Fruit fly (Drosophila melanogaster) S2 (cell line): Measurements from ENCODE around the gene PolE2.

Source experiments
- CG8478 ChIP-seq: fragments of >200 bp; optimal IDR thresholded peaks from 2 replicates; lab custom pipeline; 2018
- CTCF ChIP-seq, 2 experiments: fragments of >200 bp; optimal IDR thresholded peaks; 2 replicates each; lab custom pipeline; 2018

Gene PolE2

dm6 chr3L:5906599-5906998 is 9.4 kb upstream of the PolE2 start, which contains the start of gene CG10486:
CG10486 (minus strand) TSS chr3L:5906699.
- TF ChIP-seq CTCF (optimal IDR thresholded peaks at IDR 0.05; lab: Kevin White, UChicago) (no peak), CG8478 (lab: Kevin White, UChicago) (no peak)

- no peak for TF ChIP-seq CTCF (optimal IDR thresholded peaks at IDR 0.05; lab: Kevin White, UChicago)
- no peak for TF ChIP-seq CG8478 (lab: Kevin White, UChicago)
These were observed 6.7 kb upstream of the PolE2 start, which contains the start of gene CG32413 for dm6 chr3L:5903955-5904354. CG32413 (minus strand) TSS chr3L:5904055.

DNA sequence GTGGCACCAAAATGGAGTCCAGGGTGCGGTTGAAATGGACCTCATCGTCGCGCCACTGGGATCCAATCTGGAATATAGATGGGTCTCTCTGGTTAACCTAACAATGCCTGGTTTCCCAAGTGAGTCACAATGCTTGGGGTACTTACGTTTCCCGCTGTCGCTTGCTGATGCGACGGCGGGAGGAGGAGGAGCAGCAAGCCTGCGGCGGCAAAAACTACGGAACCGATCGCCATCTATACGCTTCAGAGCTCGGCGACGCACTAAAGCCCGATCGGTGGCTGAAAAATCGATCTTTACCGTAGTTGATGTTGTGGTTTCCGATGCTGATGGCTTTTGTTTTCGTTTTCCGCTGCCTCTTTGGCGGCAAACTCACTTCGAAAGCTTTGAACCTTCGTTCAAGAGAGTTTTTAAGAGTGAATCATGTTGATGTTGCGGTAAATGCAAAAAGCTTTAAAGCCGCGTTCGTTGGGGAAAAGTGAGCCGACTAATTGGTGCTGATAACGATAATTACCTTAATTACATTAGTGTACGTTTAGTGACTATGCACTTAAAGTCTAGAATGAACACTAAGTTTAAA is 5.0 kb upstream of the PolE2 start, which contains the start of gene QC:
Gene QC (minus strand): TSS at position 268 of the 577 bp plus-strand sequence.
- TF ChIP-seq CG8478 (lab: Kevin White, UChicago): no peak
- TF ChIP-seq CTCF (optimal IDR thresholded peaks at IDR 0.05; lab: Kevin White, UChicago): no peak

dm6 chr3L:5899305-5899704 is 2.1 kb upstream of the PolE2 start, which contains the start of gene CG32409:
CG32409 (plus strand) TSS chr3L:5899528.
- TF ChIP-seq CTCF (optimal IDR thresholded peaks at IDR 0.05; lab: Kevin White, UChicago) (peak in 1 of 2 experiments; percentile 36), CG8478 (lab: Kevin White, UChicago) (no peak)

- TF ChIP-seq CTCF (optimal IDR thresholded peaks at IDR 0.05; lab: Kevin White, UChicago) (no peak), CG8478 (lab: Kevin White, UChicago) (no peak)
These were observed 4.2 kb downstream of the PolE2 start for dm6 chr3L:5893063-5893462.

- no peak for TF ChIP-seq CTCF (optimal IDR thresholded peaks at IDR 0.05; lab: Kevin White, UChicago)
- no peak for TF ChIP-seq CG8478 (lab: Kevin White, UChicago)
These were observed 5.4 kb downstream of the PolE2 start for dm6 chr3L:5891812-5892211.

- no peak for TF ChIP-seq CTCF (optimal IDR thresholded peaks at IDR 0.05; lab: Kevin White, UChicago)
- TF ChIP-seq CG8478 (lab: Kevin White, UChicago): no peak
These were observed 6.1 kb downstream of the PolE2 start for dm6 chr3L:5891114-5891513.

DNA sequence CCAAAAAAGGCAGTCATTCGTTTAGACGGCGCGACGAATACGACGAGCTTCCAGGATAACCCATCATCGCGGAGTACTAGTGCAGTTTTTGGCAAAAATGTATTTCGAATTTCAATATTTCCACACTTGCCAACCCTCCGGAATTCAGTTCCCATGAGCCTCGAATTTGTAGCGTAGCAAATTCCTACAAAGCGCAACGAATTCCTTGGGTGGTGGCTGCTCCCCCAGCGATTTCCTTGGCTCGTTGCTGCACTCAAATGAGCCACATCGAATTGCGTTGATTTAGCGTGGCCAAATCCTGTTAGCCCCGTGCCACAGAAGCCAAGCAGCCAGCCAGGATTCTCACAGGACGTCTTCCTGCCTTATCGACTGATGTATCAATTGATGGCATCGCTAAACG is 12.5 kb downstream of the PolE2 start:
- TF ChIP-seq CG8478 (lab: Kevin White, UChicago) (no peak), CTCF (optimal IDR thresholded peaks at IDR 0.05; lab: Kevin White, UChicago) (no peak)

- no peak for TF ChIP-seq CTCF (optimal IDR thresholded peaks at IDR 0.05; lab: Kevin White, UChicago)
- no peak for TF ChIP-seq CG8478 (lab: Kevin White, UChicago)
These were observed 15.1 kb downstream of the PolE2 start, which contains the start of gene CG13287 for dm6 chr3L:5882209-5882403. CG13287 (plus strand) TSS chr3L:5882304.

dm6 chr3L:5881310-5882208 is 15.7 kb downstream of the PolE2 start:
- TF ChIP-seq CG8478 (lab: Kevin White, UChicago) (no peak), CTCF (optimal IDR thresholded peaks at IDR 0.05; lab: Kevin White, UChicago) (peak in 1 of 2 experiments; percentile 28)

dm6 chr3L:5878734-5879291 is 18.4 kb downstream of the PolE2 start:
- TF ChIP-seq CG8478 (lab: Kevin White, UChicago): no peak
- TF ChIP-seq CTCF (optimal IDR thresholded peaks at IDR 0.05; lab: Kevin White, UChicago): no peak

dm6 chr3L:5873011-5873410 is 24.2 kb downstream of the PolE2 start, which contains the start of gene CG18586:
CG18586 (plus strand) TSS chr3L:5873311.
- TF ChIP-seq CG8478 (lab: Kevin White, UChicago): no peak
- TF ChIP-seq CTCF (optimal IDR thresholded peaks at IDR 0.05; lab: Kevin White, UChicago): no peak

dm6 chr3L:5871201-5871600 is 26.0 kb downstream of the PolE2 start, which contains the start of gene CG5568:
CG5568 (plus strand) TSS chr3L:5871501.
- TF ChIP-seq CTCF (optimal IDR thresholded peaks at IDR 0.05; lab: Kevin White, UChicago) (no peak), CG8478 (lab: Kevin White, UChicago) (no peak)

DNA sequence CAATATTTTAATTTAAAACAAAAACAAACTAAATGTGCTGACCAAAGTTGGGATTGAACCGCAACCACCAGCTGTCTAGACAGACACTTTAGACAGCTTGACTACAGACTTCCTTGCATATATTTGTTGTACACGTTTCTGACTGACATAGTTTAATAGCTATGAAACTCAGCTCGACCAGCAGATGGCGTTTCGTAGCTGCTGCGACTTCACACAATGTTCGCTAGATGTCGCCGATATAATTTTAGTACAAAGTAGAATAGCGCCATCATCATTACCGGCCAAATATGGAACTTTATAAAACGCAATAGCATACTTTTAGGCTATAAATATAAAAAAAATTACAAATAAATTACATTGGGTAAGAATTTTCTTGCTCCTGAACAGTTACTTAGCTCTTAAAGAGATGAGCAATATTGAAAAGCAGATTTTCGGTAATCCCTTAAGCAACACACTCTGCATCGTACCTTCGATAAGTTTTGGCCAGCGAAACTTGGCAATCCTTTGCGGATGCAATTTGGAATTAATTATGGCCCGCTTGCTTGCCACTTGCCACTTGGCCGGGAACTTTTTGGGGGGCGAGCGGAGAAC is 27.5 kb downstream of the PolE2 start:
- TF ChIP-seq CG8478 (lab: Kevin White, UChicago) (no peak), CTCF (optimal IDR thresholded peaks at IDR 0.05; lab: Kevin White, UChicago) (peak; percentile 100)
